Worm (Caenorhabditis elegans) whole organism, L4 larva: ENCODE results near the gene pap-1.

Source experiments
- F10B5.3 ChIP-seq: sonication (generic microtip); optimal IDR thresholded peaks from 2 replicates; lab custom pipeline; 2016; ENCODE audit warnings: mild to moderate bottlenecking, missing genetic modification characterization, missing compliant biosample characterization
- F26F4.8 ChIP-seq: fragments of 200-800 bp; sonication (Bioruptor generic); conservative IDR thresholded peaks from 2 replicates; pipeline ENCODE4 v1.3.6; 2022; ENCODE audit warnings: missing genetic modification characterization, missing compliant biosample characterization
- F37D6.2 ChIP-seq: sonication (generic microtip); optimal IDR thresholded peaks from 2 replicates; lab custom pipeline; 2016; ENCODE audit warnings: mild to moderate bottlenecking, missing genetic modification characterization, missing compliant biosample characterization
- F44E2.7 ChIP-seq: fragments of 200-800 bp; sonication (Bioruptor generic); IDR thresholded peaks from 2 replicates; pipeline ENCODE4 v2.1.2; 2022; ENCODE audit warnings: missing genetic modification characterization, missing compliant biosample characterization
- F49E8.2 ChIP-seq: sonication (generic microtip); optimal IDR thresholded peaks from 2 replicates; lab custom pipeline; 2016; ENCODE audit warnings: missing compliant biosample characterization, mild to moderate bottlenecking, missing genetic modification characterization, borderline replicate concordance
- T20F7.1 ChIP-seq: fragments of 200-800 bp; sonication (Bioruptor generic); optimal IDR thresholded peaks from 2 replicates; lab custom pipeline; 2018; ENCODE audit warnings: mild to moderate bottlenecking, missing genetic modification characterization, missing compliant biosample characterization
- T26A8.4 ChIP-seq: fragments of 200-800 bp; sonication (Bioruptor generic); IDR thresholded peaks from 2 replicates; pipeline ENCODE4 v1.3.6; 2022; ENCODE audit warnings: missing genetic modification characterization, missing compliant biosample characterization
- Y48G9A.11 ChIP-seq: fragments of 200-800 bp; sonication (Bioruptor generic); IDR thresholded peaks from 2 replicates; pipeline ENCODE4 v1.3.6; 2022; ENCODE audit warnings: missing genetic modification reagents, missing genetic modification characterization, missing compliant biosample characterization
- Y75B8A.6 ChIP-seq: fragments of 200-800 bp; sonication (Bioruptor generic); IDR thresholded peaks from 2 replicates; pipeline ENCODE4 v1.3.6; 2022; ENCODE audit warnings: missing genetic modification reagents, missing genetic modification characterization, missing compliant biosample characterization
- ama-1 ChIP-seq: fragments of 150-350 bp; optimal IDR thresholded peaks from 2 replicates; lab custom pipeline; 2014; ENCODE audit warnings: inconsistent platforms, mixed read lengths
- attf-4 ChIP-seq: sonication (generic microtip); optimal IDR thresholded peaks from 3 replicates; lab custom pipeline; 2017; ENCODE audit warnings: missing biosample characterization, missing genetic modification characterization
- ces-1 ChIP-seq: fragments of 150-350 bp; sonication (generic microtip); optimal IDR thresholded peaks from 4 replicates; lab custom pipeline; 2014; ENCODE audit warnings: missing biosample characterization, missing genetic modification reagents, missing genetic modification characterization
- ctbp-1 ChIP-seq: fragments of 200-800 bp; sonication (Bioruptor generic); IDR thresholded peaks from 2 replicates; pipeline ENCODE4 v1.3.6; 2022; ENCODE audit warnings: missing genetic modification reagents, missing genetic modification characterization, missing compliant biosample characterization
- daf-8 ChIP-seq: fragments of 200-800 bp; sonication (Bioruptor generic); IDR thresholded peaks from 2 replicates; pipeline ENCODE4 v1.3.6; 2022; ENCODE audit warnings: missing genetic modification characterization, missing compliant biosample characterization
- dmd-6 ChIP-seq: fragments of 200-800 bp; sonication (Bioruptor generic); IDR thresholded peaks from 2 replicates; pipeline ENCODE4 v1.3.6; 2022; ENCODE audit warnings: missing genetic modification reagents, missing genetic modification characterization, missing compliant biosample characterization
- dmd-8 ChIP-seq: fragments of 200-800 bp; sonication (Bioruptor generic); IDR thresholded peaks from 2 replicates; pipeline ENCODE4 v1.3.6; 2022; ENCODE audit warnings: missing genetic modification characterization, missing compliant biosample characterization
- dmd-9 ChIP-seq: fragments of 200-800 bp; sonication (Bioruptor generic); IDR thresholded peaks from 2 replicates; pipeline ENCODE4 v1.3.6; 2022; ENCODE audit warnings: missing genetic modification reagents, missing genetic modification characterization, missing compliant biosample characterization
- egl-43 ChIP-seq: fragments of 200-800 bp; sonication (Bioruptor generic); IDR thresholded peaks from 2 replicates; pipeline ENCODE4 v1.3.6; 2022; ENCODE audit warnings: missing genetic modification reagents, missing genetic modification characterization, missing compliant biosample characterization
- fkh-10 ChIP-seq: fragments of 150-350 bp; optimal IDR thresholded peaks from 2 replicates; lab custom pipeline; 2014; ENCODE audit warnings: missing biosample characterization, missing genetic modification reagents, missing genetic modification characterization
- fos-1 ChIP-seq: fragments of 150-350 bp; optimal IDR thresholded peaks from 2 replicates; lab custom pipeline; 2014; ENCODE audit warnings: missing biosample characterization, missing genetic modification characterization
- gei-8 ChIP-seq: fragments of 200-800 bp; sonication (Bioruptor generic); optimal IDR thresholded peaks from 2 replicates; lab custom pipeline; 2018; ENCODE audit warnings: mild to moderate bottlenecking, missing genetic modification characterization, missing compliant biosample characterization
- hlh-11 ChIP-seq: fragments of 200-800 bp; sonication (Bioruptor generic); optimal IDR thresholded peaks from 2 replicates; lab custom pipeline; 2018; ENCODE audit warnings: mild to moderate bottlenecking, missing genetic modification characterization, missing compliant biosample characterization
- hlh-30 ChIP-seq: sonication (generic microtip); optimal IDR thresholded peaks from 2 replicates; lab custom pipeline; 2017; ENCODE audit warnings: antibody characterized with exemption, mild to moderate bottlenecking, missing genetic modification characterization, missing compliant biosample characterization; ENCODE audit not compliant: insufficient read depth
- jun-1 ChIP-seq: fragments of 150-350 bp; optimal IDR thresholded peaks from 2 replicates; lab custom pipeline; 2014; ENCODE audit warnings: missing biosample characterization, missing genetic modification reagents, missing genetic modification characterization
- lim-7 ChIP-seq: fragments of 200-800 bp; sonication (Bioruptor generic); IDR thresholded peaks from 2 replicates; pipeline ENCODE4 v1.3.6; 2022; ENCODE audit warnings: missing genetic modification characterization, missing compliant biosample characterization
- lin-29 ChIP-seq: fragments of 200-800 bp; sonication (Bioruptor generic); IDR thresholded peaks from 2 replicates; pipeline ENCODE4 v1.3.6; 2022; ENCODE audit warnings: missing genetic modification reagents, missing genetic modification characterization, missing compliant biosample characterization
- lir-3 ChIP-seq: sonication (generic microtip); optimal IDR thresholded peaks from 2 replicates; lab custom pipeline; 2016; ENCODE audit warnings: mild to moderate bottlenecking, missing genetic modification characterization, missing compliant biosample characterization
- lsy-2 ChIP-seq, 2 experiments: fragments of 150-350 bp in 1 of 2; sonication (generic microtip) in 1 of 2; optimal IDR thresholded peaks; 2 replicates each; lab custom pipeline; 2014 to 2017; ENCODE audit warnings: missing biosample characterization in 2 of 2, missing genetic modification characterization in 2 of 2
- madf-5 ChIP-seq, 2 experiments: fragments of 200-800 bp; sonication (Bioruptor generic); IDR thresholded peaks; 2 replicates each; pipeline ENCODE4 v1.3.6; 2022; ENCODE audit warnings: missing compliant biosample characterization in 2 of 2, missing genetic modification characterization in 2 of 2
- mes-2 ChIP-seq: sonication (generic microtip); optimal IDR thresholded peaks from 2 replicates; lab custom pipeline; 2016; ENCODE audit warnings: missing genotype, mild to moderate bottlenecking, missing genetic modification characterization, missing compliant biosample characterization; ENCODE audit not compliant: poor library complexity, severe bottlenecking
- nhr-102 ChIP-seq: sonication (generic microtip); optimal IDR thresholded peaks from 2 replicates; lab custom pipeline; 2016; ENCODE audit warnings: mild to moderate bottlenecking, missing genetic modification characterization, moderate library complexity, missing compliant biosample characterization
- nhr-11 ChIP-seq: fragments of 150-350 bp; optimal IDR thresholded peaks from 2 replicates; lab custom pipeline; 2014; ENCODE audit warnings: missing biosample characterization, missing genetic modification characterization
- nhr-28 ChIP-seq: fragments of 150-350 bp; optimal IDR thresholded peaks from 2 replicates; lab custom pipeline; 2014; ENCODE audit warnings: missing biosample characterization, missing genetic modification characterization
- nhr-42 ChIP-seq: fragments of 200-800 bp; sonication (Bioruptor generic); IDR thresholded peaks from 2 replicates; pipeline ENCODE4 v1.3.6; 2022; ENCODE audit warnings: missing genetic modification characterization, missing compliant biosample characterization
- nhr-76 ChIP-seq: fragments of 150-350 bp; optimal IDR thresholded peaks from 2 replicates; lab custom pipeline; 2014; ENCODE audit warnings: missing biosample characterization, missing genetic modification characterization
- pha-4 ChIP-seq, 2 experiments: fragments of 150-350 bp in 1 of 2; fragments of 200-800 bp in 1 of 2; sonication (Bioruptor generic) in 1 of 2; IDR thresholded peaks in 1 of 2; optimal IDR thresholded peaks in 1 of 2; 2 replicates each; pipeline versions ENCODE4 v1.3.6 to Lab custom; 2014 to 2022; ENCODE audit warnings: missing genetic modification characterization in 2 of 2, missing genetic modification reagents in 2 of 2, missing biosample characterization in 1 of 2, missing compliant biosample characterization in 1 of 2
- php-3 ChIP-seq: fragments of 200-800 bp; sonication (Bioruptor generic); IDR thresholded peaks from 2 replicates; pipeline ENCODE4 v1.3.6; 2022; ENCODE audit warnings: missing genetic modification reagents, missing genetic modification characterization, missing compliant biosample characterization
- pqm-1 ChIP-seq: sonication (generic microtip); optimal IDR thresholded peaks from 2 replicates; lab custom pipeline; 2017; ENCODE audit warnings: missing biosample characterization, missing genetic modification characterization
- snpc-4 ChIP-seq: fragments of 150-350 bp; optimal IDR thresholded peaks from 2 replicates; lab custom pipeline; 2014; ENCODE audit warnings: missing biosample characterization, missing genetic modification characterization
- unc-130 ChIP-seq: sonication (generic microtip); optimal IDR thresholded peaks from 2 replicates; lab custom pipeline; 2016; ENCODE audit warnings: missing genetic modification reagents, missing genetic modification characterization, missing compliant biosample characterization
- unc-62 ChIP-seq, 3 experiments: fragments of 150-350 bp in 1 of 3; sonication (generic microtip); optimal IDR thresholded peaks in 2 of 3; peaks in 1 of 3; 1 replicate in 1 of 3; 2 replicates in 2 of 3; lab custom pipeline; 2014 to 2017; ENCODE audit warnings: missing biosample characterization in 3 of 3, missing genetic modification characterization in 3 of 3, missing genetic modification reagents in 3 of 3, missing genotype in 1 of 3
- zip-11 ChIP-seq: fragments of 200-800 bp; sonication (Bioruptor generic); IDR thresholded peaks from 2 replicates; pipeline ENCODE4 v1.3.6; 2022; ENCODE audit warnings: missing genetic modification characterization, missing compliant biosample characterization
- zip-2 ChIP-seq: fragments of 150-350 bp; optimal IDR thresholded peaks from 2 replicates; lab custom pipeline; 2014; ENCODE audit warnings: missing biosample characterization, missing genetic modification characterization

Gene pap-1

ce11 chrV:10485389-10485788, 43.6 kb downstream of the pap-1 start (continued):
- peak; percentile 31; the same call in 1 of the 2 replicates for TF ChIP-seq dmd-6 (GFP tag; lab: Robert Waterston, UW)
- TF ChIP-seq zip-2 (tag; lab: Kevin White, UChicago): no peak
- TF ChIP-seq madf-5 (GFP tag; IDR thresholded peaks at IDR 0.05; lab: Robert Waterston, UW): no peak
- TF ChIP-seq mes-2 (tag; lab: Kevin White, UChicago): no peak
- TF ChIP-seq snpc-4 (tag; lab: Kevin White, UChicago): no peak
- TF ChIP-seq dmd-9 (GFP tag; lab: Robert Waterston, UW): no peak
- TF ChIP-seq fkh-10 (GFP tag; lab: Kevin White, UChicago): no peak
- TF ChIP-seq nhr-28 (tag; lab: Kevin White, UChicago): peak; percentile 71
- no peak for TF ChIP-seq nhr-76 (tag; lab: Kevin White, UChicago)
- TF ChIP-seq pqm-1: peak; percentile 53
- no peak for TF ChIP-seq unc-130 (GFP tag; lab: Kevin White, UChicago)

- TF ChIP-seq egl-43: no peak
- TF ChIP-seq Y48G9A.11 (GFP tag; lab: Robert Waterston, UW): no peak
- no peak for TF ChIP-seq snpc-4 (tag; lab: Kevin White, UChicago)
- no peak for TF ChIP-seq nhr-76 (tag; lab: Kevin White, UChicago)
- TF ChIP-seq gei-8 (GFP tag; lab: Kevin White, UChicago): no peak
- no peak for TF ChIP-seq pha-4 (GFP tag; IDR thresholded peaks at IDR 0.05; lab: Robert Waterston, UW)
- no peak for TF ChIP-seq pha-4 (tag; optimal IDR thresholded peaks at IDR 0.05; lab: Kevin White, UChicago)
- TF ChIP-seq fkh-10 (GFP tag; lab: Kevin White, UChicago): no peak
- no peak for TF ChIP-seq F26F4.8 (GFP tag; lab: Robert Waterston, UW)
- TF ChIP-seq mes-2 (tag; lab: Kevin White, UChicago): no peak
- no peak for TF ChIP-seq F49E8.2
- no peak for TF ChIP-seq lim-7 (GFP tag; lab: Robert Waterston, UW)
These were observed 48.2 kb downstream of the pap-1 start, which contains the start of gene ncx-5 for ce11 chrV:10489998-10490397. ncx-5 (minus strand) TSS chrV:10490098.

- TF ChIP-seq fos-1 (tag; lab: Kevin White, UChicago) (no peak), lin-29 (no peak), ama-1 (no peak), nhr-11 (tag; lab: Kevin White, UChicago) (no peak), T20F7.1 (GFP tag; lab: Kevin White, UChicago) (no peak), F44E2.7 (GFP tag; lab: Robert Waterston, UW) (no peak)
- TF ChIP-seq, all 104 proteins: peak for 0
These were observed 49.7 kb downstream of the pap-1 start, which contains the start of gene aqp-5 for ce11 chrV:10491443-10491842. aqp-5 (plus strand) TSS chrV:10491743.

DNA sequence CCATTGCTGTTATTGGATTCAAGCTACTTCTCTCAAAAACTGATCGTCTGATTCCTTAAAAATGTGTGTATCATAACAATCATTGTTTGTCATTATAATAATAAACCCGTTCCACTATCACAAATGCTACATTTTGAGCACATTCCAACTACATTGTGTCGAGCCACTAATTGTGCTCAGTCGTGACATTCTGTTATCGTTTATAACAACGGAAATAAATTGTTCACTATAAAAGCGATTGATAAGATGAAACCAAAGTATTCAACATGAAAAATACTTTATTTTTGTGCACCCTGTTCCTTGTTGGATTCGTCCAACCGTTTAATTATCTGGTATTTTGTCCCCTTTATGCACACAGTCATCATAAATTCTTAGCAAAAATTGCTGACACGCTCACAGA, 51.4 kb downstream of the pap-1 start, which contains the start of gene ugt-33:
Gene ugt-33 (plus strand): TSS at position 260 of the 400 bp plus-strand sequence.
- TF ChIP-seq egl-43: no peak
- no peak for TF ChIP-seq ces-1 (GFP tag; lab: Kevin White, UChicago)
- no peak for TF ChIP-seq nhr-102 (tag; lab: Kevin White, UChicago)
- TF ChIP-seq nhr-28 (tag; lab: Kevin White, UChicago): peak; percentile 97
- TF ChIP-seq unc-62 (GFP tag; optimal IDR thresholded peaks at IDR 0.05 in 1 of 2; lab: Kevin White, UChicago): no peak
- TF ChIP-seq unc-62 (tag; optimal IDR thresholded peaks at IDR 0.05; lab: Kevin White, UChicago): no peak
- TF ChIP-seq dmd-8 (GFP tag; lab: Robert Waterston, UW): no peak
- no peak for TF ChIP-seq unc-130 (GFP tag; lab: Kevin White, UChicago)
- TF ChIP-seq attf-4 (tag; lab: Kevin White, UChicago): no peak
- TF ChIP-seq F37D6.2 (tag; lab: Kevin White, UChicago): no peak
- no peak for TF ChIP-seq jun-1 (tag; lab: Kevin White, UChicago)
- no peak for TF ChIP-seq Y75B8A.6 (GFP tag; lab: Robert Waterston, UW)
- TF ChIP-seq zip-11 (GFP tag; lab: Robert Waterston, UW): no peak
- TF ChIP-seq lsy-2 (tag; optimal IDR thresholded peaks at IDR 0.05; lab: Kevin White, UChicago): no peak
- no peak for TF ChIP-seq hlh-30 (tag; lab: Kevin White, UChicago)
- no peak for TF ChIP-seq ctbp-1 (GFP tag; lab: Robert Waterston, UW)
- no peak for TF ChIP-seq nhr-76 (tag; lab: Kevin White, UChicago)
- peak; percentile 56 for TF ChIP-seq hlh-11 (tag; lab: Kevin White, UChicago)
- TF ChIP-seq nhr-42 (GFP tag; lab: Robert Waterston, UW): no peak
- no peak for TF ChIP-seq daf-8 (GFP tag; lab: Robert Waterston, UW)
- TF ChIP-seq lir-3: no peak
- TF ChIP-seq php-3 (GFP tag; lab: Robert Waterston, UW): 0 out of 2 replicates have a peak, but pooled peaks have one; percentile 11
- TF ChIP-seq T26A8.4 (GFP tag; lab: Robert Waterston, UW): no peak
- peak; percentile 74 for TF ChIP-seq pqm-1
- TF ChIP-seq F10B5.3 (tag; lab: Kevin White, UChicago): no peak
- TF ChIP-seq fkh-10 (GFP tag; lab: Kevin White, UChicago): no peak
- no peak for TF ChIP-seq pha-4 (GFP tag; IDR thresholded peaks at IDR 0.05; lab: Robert Waterston, UW)
- no peak for TF ChIP-seq pha-4 (tag; optimal IDR thresholded peaks at IDR 0.05; lab: Kevin White, UChicago)
